Worm (Caenorhabditis elegans): ENCODE results near the gene F46C3.2.

ce11 chrX:11367087-11367486 is 51.5 kb downstream of the F46C3.2 start:
- TF ChIP-seq unc-55 (GFP tag; optimal IDR thresholded peaks at IDR 0.05) (no peak), hlh-13 (GFP tag; optimal IDR thresholded peaks at IDR 0.05) (no peak), elt-2 (tag; optimal IDR thresholded peaks at IDR 0.05) (no peak), fkh-10 (GFP tag; optimal IDR thresholded peaks at IDR 0.05) (no peak), nhr-11 (tag; optimal IDR thresholded peaks at IDR 0.05) (no peak), sdc-2 (tag; optimal IDR thresholded peaks at IDR 0.05) (no peak), unc-86 (tag; optimal IDR thresholded peaks at IDR 0.05) (no peak), ceh-6 (GFP tag; optimal IDR thresholded peaks at IDR 0.05) (no peak), unc-42 (tag; optimal IDR thresholded peaks at IDR 0.05) (no peak), ceh-19 (GFP tag; optimal IDR thresholded peaks at IDR 0.05) (no peak)

All from whole organism, late embryonic.